Worm (Caenorhabditis elegans) whole organism, mixed stage, embryonic: ENCODE data around the gene T08D10.4.

Source experiments
- M03D4.4 ChIP-seq: sonication (generic microtip); optimal IDR thresholded peaks from 2 replicates; lab custom pipeline; 2017; ENCODE audit warnings: mild to moderate bottlenecking, missing genetic modification characterization, missing compliant biosample characterization
- bed-3 ChIP-seq: fragments of 200-800 bp; sonication (Bioruptor generic); optimal IDR thresholded peaks from 3 replicates; lab custom pipeline; 2018; ENCODE audit warnings: mild to moderate bottlenecking, missing genetic modification characterization, moderate library complexity, missing compliant biosample characterization
- blmp-1 ChIP-seq: fragments of 150-350 bp; optimal IDR thresholded peaks from 2 replicates; lab custom pipeline; 2014; ENCODE audit warnings: missing biosample characterization, missing genetic modification characterization
- ceh-39 ChIP-seq: fragments of 150-350 bp; optimal IDR thresholded peaks from 2 replicates; lab custom pipeline; 2014; ENCODE audit warnings: missing biosample characterization, missing genetic modification characterization
- ceh-43 ChIP-seq: fragments of 200-800 bp; sonication (Bioruptor generic); optimal IDR thresholded peaks from 2 replicates; lab custom pipeline; 2018; ENCODE audit warnings: mild to moderate bottlenecking, missing genetic modification characterization, moderate library complexity, missing compliant biosample characterization
- ceh-83 ChIP-seq: fragments of 200-800 bp; sonication (Bioruptor generic); optimal IDR thresholded peaks from 2 replicates; lab custom pipeline; 2018; ENCODE audit warnings: mild to moderate bottlenecking, missing genetic modification characterization, missing compliant biosample characterization
- ces-1 ChIP-seq: fragments of 150-350 bp; optimal IDR thresholded peaks from 2 replicates; lab custom pipeline; 2014; ENCODE audit warnings: missing biosample characterization, missing genetic modification reagents, missing genetic modification characterization
- cnd-1 ChIP-seq: fragments of 200-800 bp; sonication (Bioruptor generic); optimal IDR thresholded peaks from 2 replicates; lab custom pipeline; 2018; ENCODE audit warnings: mild to moderate bottlenecking, missing genetic modification characterization, missing compliant biosample characterization
- drap-1 ChIP-seq: fragments of 200-800 bp; sonication (Bioruptor generic); optimal IDR thresholded peaks from 3 replicates; lab custom pipeline; 2018; ENCODE audit warnings: mild to moderate bottlenecking, missing genetic modification characterization, missing compliant biosample characterization
- elt-1 ChIP-seq: sonication (generic microtip); optimal IDR thresholded peaks from 2 replicates; lab custom pipeline; 2017; ENCODE audit warnings: missing genetic modification characterization, mild to moderate bottlenecking, missing compliant biosample characterization, antibody characterized with exemption, moderate library complexity, borderline replicate concordance; ENCODE audit not compliant: insufficient read depth
- elt-3 ChIP-seq: fragments of 150-350 bp; optimal IDR thresholded peaks from 2 replicates; lab custom pipeline; 2014; ENCODE audit warnings: missing biosample characterization, missing genetic modification characterization
- flh-1 ChIP-seq: fragments of 200-800 bp; sonication (Bioruptor generic); optimal IDR thresholded peaks from 2 replicates; lab custom pipeline; 2018; ENCODE audit warnings: mild to moderate bottlenecking, missing genetic modification characterization, moderate library complexity, missing compliant biosample characterization
- ham-2 ChIP-seq: fragments of 200-800 bp; sonication (Bioruptor generic); optimal IDR thresholded peaks from 2 replicates; lab custom pipeline; 2018; ENCODE audit warnings: mild to moderate bottlenecking, missing genetic modification characterization, missing compliant biosample characterization
- hlh-1 ChIP-seq: fragments of 150-350 bp; optimal IDR thresholded peaks from 2 replicates; lab custom pipeline; 2014; ENCODE audit warnings: missing biosample characterization, missing genetic modification reagents, missing genetic modification characterization
- lin-32 ChIP-seq: fragments of 200-800 bp; sonication (Bioruptor generic); optimal IDR thresholded peaks from 2 replicates; lab custom pipeline; 2018; ENCODE audit warnings: mild to moderate bottlenecking, missing genetic modification characterization, missing compliant biosample characterization
- lsy-2 ChIP-seq: fragments of 150-350 bp; optimal IDR thresholded peaks from 2 replicates; lab custom pipeline; 2014; ENCODE audit warnings: missing biosample characterization, missing genetic modification characterization
- mab-5 ChIP-seq: fragments of 150-350 bp; optimal IDR thresholded peaks from 2 replicates; lab custom pipeline; 2014; ENCODE audit warnings: missing biosample characterization, missing genetic modification characterization
- mep-1 ChIP-seq: fragments of 150-350 bp; optimal IDR thresholded peaks from 2 replicates; lab custom pipeline; 2017; ENCODE audit warnings: missing biosample characterization, missing genetic modification reagents, missing genetic modification characterization, inconsistent platforms
- mls-2 ChIP-seq: sonication (generic microtip); optimal IDR thresholded peaks from 2 replicates; lab custom pipeline; 2016; ENCODE audit warnings: mild to moderate bottlenecking, missing genetic modification characterization, moderate library complexity, missing compliant biosample characterization
- nhr-12 ChIP-seq: fragments of 150-350 bp; optimal IDR thresholded peaks from 2 replicates; lab custom pipeline; 2014; ENCODE audit warnings: missing biosample characterization, missing genetic modification characterization
- nhr-2 ChIP-seq: fragments of 150-350 bp; optimal IDR thresholded peaks from 2 replicates; lab custom pipeline; 2014; ENCODE audit warnings: missing biosample characterization, missing genetic modification characterization
- nhr-28 ChIP-seq: fragments of 150-350 bp; optimal IDR thresholded peaks from 2 replicates; lab custom pipeline; 2014; ENCODE audit warnings: missing biosample characterization, missing genetic modification characterization
- nhr-76 ChIP-seq: sonication (generic microtip); optimal IDR thresholded peaks from 2 replicates; lab custom pipeline; 2017; ENCODE audit warnings: missing biosample characterization, missing genetic modification characterization
- pha-4 ChIP-seq: fragments of 150-350 bp; optimal IDR thresholded peaks from 2 replicates; lab custom pipeline; 2018; ENCODE audit warnings: missing biosample characterization, missing genetic modification reagents, missing genetic modification characterization
- sem-2 ChIP-seq: fragments of 200-800 bp; sonication (Bioruptor generic); optimal IDR thresholded peaks from 2 replicates; lab custom pipeline; 2018; ENCODE audit warnings: mild to moderate bottlenecking, missing genetic modification characterization, missing compliant biosample characterization
- snpc-4 ChIP-seq: fragments of 150-350 bp; optimal IDR thresholded peaks from 2 replicates; lab custom pipeline; 2014; ENCODE audit warnings: missing biosample characterization, missing genetic modification characterization
- sptf-1 ChIP-seq: sonication (generic microtip); optimal IDR thresholded peaks from 2 replicates; lab custom pipeline; 2017; ENCODE audit warnings: mild to moderate bottlenecking, missing genetic modification characterization, moderate library complexity, missing compliant biosample characterization
- tbx-8 ChIP-seq: fragments of 200-800 bp; sonication (Bioruptor generic); optimal IDR thresholded peaks from 2 replicates; lab custom pipeline; 2018; ENCODE audit warnings: mild to moderate bottlenecking, missing genetic modification characterization, moderate library complexity, missing compliant biosample characterization
- unc-120 ChIP-seq: sonication (generic microtip); optimal IDR thresholded peaks from 2 replicates; lab custom pipeline; 2017; ENCODE audit warnings: missing genetic modification characterization, missing compliant biosample characterization; ENCODE audit not compliant: poor library complexity, severe bottlenecking
- unc-39 ChIP-seq: fragments of 150-350 bp; optimal IDR thresholded peaks from 2 replicates; lab custom pipeline; 2014; ENCODE audit warnings: missing biosample characterization, missing genetic modification characterization
- unc-62 ChIP-seq: fragments of 150-350 bp; optimal IDR thresholded peaks from 2 replicates; lab custom pipeline; 2014; ENCODE audit warnings: missing biosample characterization, missing genetic modification reagents, missing genetic modification characterization
- ztf-11 ChIP-seq: fragments of 150-350 bp; optimal IDR thresholded peaks from 2 replicates; lab custom pipeline; 2014; ENCODE audit warnings: missing biosample characterization, missing genetic modification characterization

Gene T08D10.4

ce11 chrX:11909168-11909567 lies 44.0 kb downstream of the T08D10.4 start:
- no peak for TF ChIP-seq blmp-1 (tag; lab: Kevin White, UChicago)
- no peak for TF ChIP-seq snpc-4 (tag; lab: Kevin White, UChicago)
- TF ChIP-seq elt-3 (tag; lab: Kevin White, UChicago): no peak
- no peak for TF ChIP-seq hlh-1 (tag; lab: Kevin White, UChicago)
- TF ChIP-seq lsy-2 (tag; lab: Kevin White, UChicago): no peak
- TF ChIP-seq nhr-28: no peak
- no peak for TF ChIP-seq sptf-1 (tag; lab: Kevin White, UChicago)
- no peak for TF ChIP-seq elt-1 (tag; lab: Kevin White, UChicago)
- no peak for TF ChIP-seq pha-4
- TF ChIP-seq flh-1: no peak
- TF ChIP-seq lin-32 (GFP tag; lab: Kevin White, UChicago): no peak
- no peak for TF ChIP-seq ham-2 (GFP tag; lab: Kevin White, UChicago)
- no peak for TF ChIP-seq tbx-8 (GFP tag; lab: Kevin White, UChicago)

DNA sequence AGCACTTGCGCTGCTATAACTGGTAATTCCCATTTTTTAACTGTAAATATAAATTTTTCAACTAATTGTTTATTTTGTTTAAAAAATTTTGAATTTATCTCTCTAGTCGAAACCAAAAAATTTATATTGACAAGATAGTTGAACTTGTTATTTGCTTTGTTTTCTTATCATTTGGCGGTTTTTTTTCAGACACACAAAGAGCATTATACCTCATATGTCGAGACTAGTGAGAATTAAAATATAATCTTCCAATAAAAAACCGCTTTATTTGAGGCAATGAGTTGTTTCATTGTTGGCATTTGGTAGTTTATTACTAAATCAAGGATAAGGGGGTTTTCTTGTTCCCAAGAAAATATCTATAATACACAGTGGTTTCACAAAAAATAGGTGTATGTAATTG lies 44.9 kb downstream of the T08D10.4 start:
- TF ChIP-seq ceh-43 (no peak), M03D4.4 (tag; lab: Kevin White, UChicago) (no peak), tbx-8 (GFP tag; lab: Kevin White, UChicago) (no peak), hlh-1 (tag; lab: Kevin White, UChicago) (no peak), drap-1 (GFP tag; lab: Kevin White, UChicago) (no peak), mab-5 (tag; lab: Kevin White, UChicago) (no peak), unc-62 (GFP tag; lab: Kevin White, UChicago) (no peak), nhr-28 (no peak), ceh-39 (tag; lab: Kevin White, UChicago) (no peak), lin-32 (GFP tag; lab: Kevin White, UChicago) (no peak), ceh-83 (GFP tag; lab: Kevin White, UChicago) (no peak), nhr-12 (no peak), flh-1 (no peak), elt-3 (tag; lab: Kevin White, UChicago) (no peak), sem-2 (GFP tag; lab: Kevin White, UChicago) (no peak), sptf-1 (tag; lab: Kevin White, UChicago) (no peak), mep-1 (tag; lab: Kevin White, UChicago) (no peak)

DNA sequence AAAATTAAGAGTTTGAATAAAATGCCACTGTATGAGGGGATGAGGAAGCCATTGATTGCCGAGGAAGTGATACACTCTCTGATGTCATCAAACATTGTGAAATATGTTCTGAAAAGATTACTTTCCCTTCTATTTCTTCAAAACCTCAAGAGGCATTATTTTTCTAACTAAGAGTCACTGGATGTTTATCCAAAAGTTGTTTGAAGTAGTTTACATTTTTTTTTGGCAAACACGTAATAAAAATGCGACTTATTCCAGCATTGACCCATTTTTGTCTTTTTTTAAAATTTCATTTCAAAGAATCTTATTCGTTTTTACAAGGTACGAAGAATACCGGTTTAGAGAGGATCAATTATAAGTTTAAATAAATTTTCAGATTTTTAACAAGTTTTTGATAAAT lies 45.9 kb downstream of the T08D10.4 start, which contains the start of gene Y62H9A.11:
Y62H9A.11 (minus strand) TSS at position 101 of the 400 bp plus-strand sequence.
- TF ChIP-seq unc-62 (GFP tag; lab: Kevin White, UChicago) (no peak), ztf-11 (tag; lab: Kevin White, UChicago) (no peak), elt-3 (tag; lab: Kevin White, UChicago) (no peak), nhr-2 (tag; lab: Kevin White, UChicago) (no peak), blmp-1 (tag; lab: Kevin White, UChicago) (no peak), ceh-43 (no peak), flh-1 (no peak), nhr-12 (no peak), drap-1 (GFP tag; lab: Kevin White, UChicago) (no peak), lin-32 (GFP tag; lab: Kevin White, UChicago) (no peak), ceh-83 (GFP tag; lab: Kevin White, UChicago) (no peak), mab-5 (tag; lab: Kevin White, UChicago) (no peak)

ce11 chrX:11906626-11907025 lies 46.5 kb downstream of the T08D10.4 start:
- TF ChIP-seq snpc-4 (tag; lab: Kevin White, UChicago) (no peak), ceh-39 (tag; lab: Kevin White, UChicago) (no peak), cnd-1 (no peak), drap-1 (GFP tag; lab: Kevin White, UChicago) (no peak), M03D4.4 (tag; lab: Kevin White, UChicago) (no peak), unc-120 (tag; lab: Kevin White, UChicago) (no peak), mep-1 (tag; lab: Kevin White, UChicago) (no peak), mls-2 (tag; lab: Kevin White, UChicago) (no peak), bed-3 (GFP tag; lab: Kevin White, UChicago) (no peak), ztf-11 (tag; lab: Kevin White, UChicago) (no peak), nhr-28 (no peak), unc-39 (tag; lab: Kevin White, UChicago) (no peak), elt-1 (tag; lab: Kevin White, UChicago) (no peak), pha-4 (no peak), unc-62 (GFP tag; lab: Kevin White, UChicago) (no peak), nhr-76 (tag; lab: Kevin White, UChicago) (no peak), nhr-12 (no peak), ces-1 (GFP tag; lab: Kevin White, UChicago) (no peak)
